Worm (Caenorhabditis elegans): ENCODE measurements around the gene Y46E12A.5.

ce11 chrIII:1713991-1714611, 44.0 kb downstream of the Y46E12A.5 start:
- no peak for TF ChIP-seq zag-1 (tag; optimal IDR thresholded peaks at IDR 0.05)
- TF ChIP-seq mdl-1 (tag; optimal IDR thresholded peaks at IDR 0.05), result no peak
- no peak for TF ChIP-seq lin-13 (GFP tag; optimal IDR thresholded peaks at IDR 0.05)
- TF ChIP-seq nhr-237 (tag; optimal IDR thresholded peaks at IDR 0.05), result no peak
- TF ChIP-seq nhr-23 (tag; optimal IDR thresholded peaks at IDR 0.05), result no peak
- TF ChIP-seq nhr-10 (tag; optimal IDR thresholded peaks at IDR 0.05), result no peak
- no peak for TF ChIP-seq nhr-6 (tag; optimal IDR thresholded peaks at IDR 0.05)
- no peak for TF ChIP-seq R02D3.7 (tag; optimal IDR thresholded peaks at IDR 0.05)
- TF ChIP-seq egl-27 (tag; optimal IDR thresholded peaks at IDR 0.05), result no peak
- no peak for TF ChIP-seq mbf-1 (tag; optimal IDR thresholded peaks at IDR 0.05)
- TF ChIP-seq lin-39 (tag; optimal IDR thresholded peaks at IDR 0.05), result no peak
- no peak for TF ChIP-seq aly-2 (tag; optimal IDR thresholded peaks at IDR 0.05)
- no peak for TF ChIP-seq ama-1 (optimal IDR thresholded peaks at IDR 0.05)
- no peak for TF ChIP-seq fos-1 (tag; optimal IDR thresholded peaks at IDR 0.05)

All from whole organism, L2 larva.